Worm (Caenorhabditis elegans): ENCODE data around the gene ZK637.15.
A peak's percentile ranks its signal among the peaks of the same experiment; 100 is the strongest.

ce11 chrIII:8904044-8904443 is 15.8 kb upstream of the ZK637.15 start, which contains the start of gene lin-9:
- TF ChIP-seq med-1 (GFP tag; optimal IDR thresholded peaks at IDR 0.05; ENCODE audit: insufficient read depth) (no peak), ref-1 (GFP tag; conservative IDR thresholded peaks at IDR 0.05) (no peak), T22C8.4 (GFP tag; IDR thresholded peaks at IDR 0.05) (no peak), ztf-23 (GFP tag; IDR thresholded peaks at IDR 0.05) (peak; percentile 74; the same call in 1 of the 2 replicates), flt-1 (GFP tag; IDR thresholded peaks at IDR 0.05) (peak; percentile 32; the same call in 1 of the 2 replicates), tab-1 (GFP tag; IDR thresholded peaks at IDR 0.05) (no peak), cog-1 (tag; optimal IDR thresholded peaks at IDR 0.05) (peak; percentile 29), klf-2 (GFP tag; conservative IDR thresholded peaks at IDR 0.05) (no peak), ztf-29 (GFP tag; IDR thresholded peaks at IDR 0.05) (peak; percentile 39; the same call in 1 of the 2 replicates)
